Fruit fly (Drosophila melanogaster) whole organism, embryonic: ENCODE data around the gene Dmtn.

Experiments used
- B-H1 ChIP-seq: fragments of 200-800 bp; sonication (Bioruptor generic); IDR thresholded peaks from 3 replicates; pipeline ENCODE4 v1.3.6; 2022; ENCODE audit warnings: missing biosample characterization, missing genetic modification characterization
- CG10366 ChIP-seq: fragments of 200-800 bp; sonication (Bioruptor generic); IDR thresholded peaks from 2 replicates; pipeline ENCODE4 v1.3.6; 2022; ENCODE audit warnings: missing biosample characterization, missing genetic modification characterization
- CG10979 ChIP-seq: fragments of 200-800 bp; sonication (Bioruptor generic); optimal IDR thresholded peaks from 2 replicates; lab custom pipeline; 2018; ENCODE audit warnings: missing biosample characterization, mild to moderate bottlenecking, missing genetic modification characterization, moderate library complexity
- CG11504 ChIP-seq: fragments of 200-800 bp; sonication (Bioruptor generic); optimal IDR thresholded peaks from 3 replicates; lab custom pipeline; 2019; ENCODE audit warnings: missing biosample characterization, mild to moderate bottlenecking, missing genetic modification characterization, moderate library complexity
- CG12071 ChIP-seq: fragments of 200-800 bp; sonication (Bioruptor generic); optimal IDR thresholded peaks from 3 replicates; lab custom pipeline; 2018; ENCODE audit warnings: missing biosample characterization, mild to moderate bottlenecking, missing genetic modification characterization
- CG12236 ChIP-seq: fragments of 200-800 bp; sonication (Bioruptor generic); optimal IDR thresholded peaks from 2 replicates; lab custom pipeline; 2016; ENCODE audit warnings: missing biosample characterization, missing genetic modification characterization
- CG13624 ChIP-seq: fragments of 200-800 bp; sonication (Bioruptor generic); optimal IDR thresholded peaks from 2 replicates; lab custom pipeline; 2016; ENCODE audit warnings: missing biosample characterization, missing genetic modification characterization
- CG14860 ChIP-seq: fragments of 200-800 bp; sonication (Bioruptor generic); IDR thresholded peaks from 3 replicates; pipeline ENCODE4 v1.3.6; 2022; ENCODE audit warnings: missing biosample characterization, missing genetic modification characterization; ENCODE audit not compliant: partially characterized antibody
- CG16779 ChIP-seq: fragments of 200-800 bp; sonication (Bioruptor generic); IDR thresholded peaks from 2 replicates; pipeline ENCODE4 v1.3.6; 2022; ENCODE audit warnings: missing biosample characterization, missing genetic modification characterization
- CG16863 ChIP-seq: fragments of 200-800 bp; sonication (Bioruptor generic); optimal IDR thresholded peaks from 3 replicates; lab custom pipeline; 2016; ENCODE audit warnings: missing biosample characterization, missing genetic modification characterization
- CG30020 ChIP-seq: fragments of 200-800 bp; optimal IDR thresholded peaks from 2 replicates; lab custom pipeline; 2019; ENCODE audit warnings: missing biosample characterization, mild to moderate bottlenecking, missing genetic modification characterization, moderate library complexity
- CG3847 ChIP-seq: fragments of 200-800 bp; sonication (Bioruptor generic); IDR thresholded peaks from 2 replicates; pipeline ENCODE4 v1.3.6; 2022; ENCODE audit warnings: missing biosample characterization, missing genetic modification characterization
- CG4854 ChIP-seq: fragments of 200-800 bp; sonication (Bioruptor generic); optimal IDR thresholded peaks from 2 replicates; lab custom pipeline; 2016; ENCODE audit warnings: missing biosample characterization, missing genetic modification characterization, inconsistent platforms
- CG6654 ChIP-seq: fragments of 200-800 bp; sonication (Bioruptor generic); optimal IDR thresholded peaks from 2 replicates; lab custom pipeline; 2017; ENCODE audit warnings: missing biosample characterization, mild to moderate bottlenecking, missing genetic modification characterization
- CG6813 ChIP-seq: fragments of 200-800 bp; sonication (Bioruptor generic); optimal IDR thresholded peaks from 2 replicates; lab custom pipeline; 2017; ENCODE audit warnings: missing biosample characterization, missing genetic modification characterization, mild to moderate bottlenecking, moderate library complexity, missing genetic modification reagents
- CG7271 ChIP-seq: fragments of 200-800 bp; sonication (Bioruptor generic); optimal IDR thresholded peaks from 2 replicates; lab custom pipeline; 2018; ENCODE audit warnings: missing biosample characterization, mild to moderate bottlenecking, missing genetic modification characterization, moderate library complexity
- CG7745 ChIP-seq: fragments of 200-800 bp; sonication (Bioruptor generic); optimal IDR thresholded peaks from 2 replicates; lab custom pipeline; 2018; ENCODE audit warnings: missing biosample characterization, mild to moderate bottlenecking, missing genetic modification characterization, moderate library complexity
- CG8388 ChIP-seq: fragments of 200-800 bp; sonication (Bioruptor generic); optimal IDR thresholded peaks from 2 replicates; lab custom pipeline; 2019; ENCODE audit warnings: missing biosample characterization, mild to moderate bottlenecking, missing genetic modification characterization, moderate library complexity
- CG8944 ChIP-seq: fragments of 200-800 bp; sonication (Bioruptor generic); optimal IDR thresholded peaks from 3 replicates; lab custom pipeline; 2016; ENCODE audit warnings: missing biosample characterization, missing genetic modification characterization
- CG9797 ChIP-seq: fragments of 200-800 bp; sonication (Bioruptor generic); optimal IDR thresholded peaks from 3 replicates; lab custom pipeline; 2018; ENCODE audit warnings: missing biosample characterization, mild to moderate bottlenecking, missing genetic modification characterization
- CkIIα-i1 ChIP-seq: fragments of 200-800 bp; sonication (Bioruptor generic); IDR thresholded peaks from 2 replicates; pipeline ENCODE4 v1.3.6; 2022; ENCODE audit warnings: missing biosample characterization, missing genetic modification characterization
- CrebB ChIP-seq: fragments of 200-800 bp; sonication (Bioruptor generic); optimal IDR thresholded peaks from 3 replicates; lab custom pipeline; 2018; ENCODE audit warnings: missing biosample characterization, mild to moderate bottlenecking, missing genetic modification characterization
- Doc2 ChIP-seq: fragments of 200-800 bp; sonication (Bioruptor generic); IDR thresholded peaks from 2 replicates; pipeline ENCODE4 v1.3.6; 2022; ENCODE audit warnings: missing biosample characterization, missing genetic modification characterization
- Fer2 ChIP-seq: fragments of 200-800 bp; sonication (Bioruptor generic); optimal IDR thresholded peaks from 2 replicates; lab custom pipeline; 2018; ENCODE audit warnings: missing biosample characterization, mild to moderate bottlenecking, missing genetic modification characterization, moderate library complexity
- MBD-R2 ChIP-seq: fragments of 200-800 bp; sonication (Bioruptor generic); IDR thresholded peaks from 2 replicates; pipeline ENCODE4 v1.3.6; 2022; ENCODE audit warnings: missing biosample characterization, missing genetic modification characterization
- Neu2 ChIP-seq: fragments of 200-800 bp; sonication (Bioruptor generic); optimal IDR thresholded peaks from 3 replicates; lab custom pipeline; 2016; ENCODE audit warnings: missing biosample characterization, missing genetic modification characterization, borderline replicate concordance
- Ravus ChIP-seq: fragments of 200-800 bp; sonication (Bioruptor generic); IDR thresholded peaks from 2 replicates; pipeline ENCODE4 v1.3.6; 2022; ENCODE audit warnings: missing biosample characterization, missing genetic modification characterization
- Sin3A ChIP-seq: fragments of >200 bp; optimal IDR thresholded peaks from 2 replicates; lab custom pipeline; 2018
- Taf1 ChIP-seq: fragments of 200-800 bp; sonication (Bioruptor generic); IDR thresholded peaks from 2 replicates; pipeline ENCODE4 v1.3.6; 2022; ENCODE audit warnings: missing biosample characterization, missing genetic modification characterization
- az2 ChIP-seq: fragments of 200-800 bp; sonication (Bioruptor generic); optimal IDR thresholded peaks from 3 replicates; lab custom pipeline; 2016; ENCODE audit warnings: missing biosample characterization, missing genetic modification characterization
- bcd ChIP-seq: fragments of 200-800 bp; sonication (Bioruptor generic); optimal IDR thresholded peaks from 2 replicates; lab custom pipeline; 2017; ENCODE audit warnings: missing biosample characterization, mild to moderate bottlenecking, missing genetic modification characterization
- dmrt11E ChIP-seq: fragments of 200-800 bp; sonication (Bioruptor generic); optimal IDR thresholded peaks from 3 replicates; lab custom pipeline; 2018; ENCODE audit warnings: missing biosample characterization, mild to moderate bottlenecking, missing genetic modification characterization, moderate library complexity
- exex ChIP-seq: fragments of 200-800 bp; sonication (Bioruptor generic); optimal IDR thresholded peaks from 4 replicates; lab custom pipeline; 2018; ENCODE audit warnings: missing biosample characterization, mild to moderate bottlenecking, missing genetic modification characterization, moderate library complexity
- fd102C ChIP-seq: fragments of 200-800 bp; sonication (Bioruptor generic); optimal IDR thresholded peaks from 2 replicates; lab custom pipeline; 2018; ENCODE audit warnings: missing biosample characterization, mild to moderate bottlenecking, missing genetic modification characterization, moderate library complexity
- fd96Cb ChIP-seq: fragments of 200-800 bp; sonication (Bioruptor generic); optimal IDR thresholded peaks from 2 replicates; lab custom pipeline; 2018; ENCODE audit warnings: missing biosample characterization, mild to moderate bottlenecking, missing genetic modification characterization, moderate library complexity
- knrl ChIP-seq: fragments of 200-800 bp; sonication (Bioruptor generic); IDR thresholded peaks from 3 replicates; pipeline ENCODE4 v1.3.6; 2022; ENCODE audit warnings: missing biosample characterization, missing genetic modification characterization; ENCODE audit not compliant: partially characterized antibody
- lilli ChIP-seq: fragments of 200-800 bp; sonication (Bioruptor generic); optimal IDR thresholded peaks from 3 replicates; lab custom pipeline; 2016; ENCODE audit warnings: missing biosample characterization, missing genetic modification characterization
- nerfin-2 ChIP-seq: fragments of 200-800 bp; sonication (Bioruptor generic); IDR thresholded peaks from 2 replicates; pipeline ENCODE4 v1.3.6; 2022; ENCODE audit warnings: missing biosample characterization, missing genetic modification characterization; ENCODE audit not compliant: partially characterized antibody
- nmo ChIP-seq: fragments of 200-800 bp; sonication (Bioruptor generic); optimal IDR thresholded peaks from 2 replicates; lab custom pipeline; 2018; ENCODE audit warnings: missing biosample characterization, mild to moderate bottlenecking, missing genetic modification characterization, moderate library complexity
- otp ChIP-seq: fragments of 200-800 bp; sonication (Bioruptor generic); IDR thresholded peaks from 3 replicates; pipeline ENCODE4, ENCODE4 v1.3.6; 2022; ENCODE audit warnings: missing biosample characterization, missing genetic modification characterization
- pan ChIP-seq, 4 experiments: fragments of >200 bp in 3 of 4; fragments of 200-800 bp in 1 of 4; sonication (Bioruptor generic) in 1 of 4; optimal IDR thresholded peaks in 3 of 4; IDR thresholded peaks in 1 of 4; 2 replicates each; pipeline versions ENCODE4 v1.3.6 to Lab custom; 2017 to 2022; ENCODE audit warnings: missing biosample characterization in 2 of 4, missing genetic modification characterization in 2 of 4, mixed read lengths in 1 of 4
- pho ChIP-seq: fragments of 200-800 bp; sonication (Bioruptor generic); optimal IDR thresholded peaks from 2 replicates; lab custom pipeline; 2016; ENCODE audit warnings: missing biosample characterization, missing genetic modification characterization
- salm ChIP-seq: fragments of 200-800 bp; sonication (Bioruptor generic); optimal IDR thresholded peaks from 2 replicates; lab custom pipeline; 2018; ENCODE audit warnings: missing biosample characterization, mild to moderate bottlenecking, missing genetic modification characterization
- seq ChIP-seq: fragments of 200-800 bp; sonication (Bioruptor generic); IDR thresholded peaks from 2 replicates; pipeline ENCODE4 v1.3.6; 2022; ENCODE audit warnings: missing biosample characterization, missing genetic modification characterization
- sima ChIP-seq: fragments of 200-800 bp; sonication (Bioruptor generic); optimal IDR thresholded peaks from 2 replicates; lab custom pipeline; 2016; ENCODE audit warnings: missing biosample characterization, missing genetic modification characterization
- sqz ChIP-seq: fragments of 200-800 bp; sonication (Bioruptor generic); optimal IDR thresholded peaks from 3 replicates; lab custom pipeline; 2018; ENCODE audit warnings: missing biosample characterization, mild to moderate bottlenecking, missing genetic modification characterization
- stwl ChIP-seq: fragments of 200-800 bp; sonication (Bioruptor generic); optimal IDR thresholded peaks from 3 replicates; lab custom pipeline; 2018; ENCODE audit warnings: missing biosample characterization, mild to moderate bottlenecking, missing genetic modification characterization, moderate library complexity
- trem ChIP-seq: fragments of 200-800 bp; optimal IDR thresholded peaks from 3 replicates; lab custom pipeline; 2019; ENCODE audit warnings: missing biosample characterization, mild to moderate bottlenecking, missing genetic modification characterization, moderate library complexity
- unc-4 ChIP-seq: fragments of 200-800 bp; sonication (Bioruptor generic); IDR thresholded peaks from 2 replicates; pipeline ENCODE4 v1.3.6; 2022; ENCODE audit warnings: missing biosample characterization, missing genetic modification characterization; ENCODE audit not compliant: partially characterized antibody
- zen ChIP-seq: fragments of 200-800 bp; sonication (Bioruptor generic); optimal IDR thresholded peaks from 3 replicates; lab custom pipeline; 2018; ENCODE audit warnings: missing biosample characterization, mild to moderate bottlenecking, missing genetic modification characterization, moderate library complexity

The Dmtn gene

dm6 chr3R:6406566-6407098 is 937 bp upstream of the Dmtn start, which contains the start of gene gpp (continued):
- TF ChIP-seq bcd (GFP tag; lab: Kevin White, UChicago) = no peak
- no peak for TF ChIP-seq fd102C
- TF ChIP-seq CG3847 (GFP tag; lab: Robert Waterston, UW) = no peak
- TF ChIP-seq CrebB (tag; lab: Kevin White, UChicago) = no peak
- no peak for TF ChIP-seq MBD-R2
- no peak for TF ChIP-seq lilli
- peak; percentile 33 for TF ChIP-seq Sin3A (lab: Kevin White, UChicago)
- no peak for TF ChIP-seq pan (optimal IDR thresholded peaks at IDR 0.05; lab: Kevin White, UChicago)
- TF ChIP-seq pan (GFP tag; optimal IDR thresholded peaks at IDR 0.05 in 1 of 2, IDR thresholded peaks at IDR 0.05 in 1 of 2) = no peak
- no peak for TF ChIP-seq Taf1 (GFP tag; lab: Robert Waterston, UW)
- no peak for TF ChIP-seq unc-4 (GFP tag; lab: Robert Waterston, UW)
- TF ChIP-seq CG8388 (GFP tag; lab: Kevin White, UChicago) = no peak
- no peak for TF ChIP-seq CG8944 (GFP tag; lab: Kevin White, UChicago)
- peak; percentile 31 for TF ChIP-seq nmo (GFP tag; lab: Kevin White, UChicago)
- no peak for TF ChIP-seq Neu2 (GFP tag; lab: Kevin White, UChicago)
- no peak for TF ChIP-seq stwl (tag; lab: Kevin White, UChicago)
- no peak for TF ChIP-seq sima
- no peak for TF ChIP-seq pho (GFP tag; lab: Kevin White, UChicago)
- no peak for TF ChIP-seq CG13624 (GFP tag; lab: Kevin White, UChicago)
- peak; percentile 0 for TF ChIP-seq CG30020 (tag; lab: Kevin White, UChicago)
- no peak for TF ChIP-seq CG16779
- TF ChIP-seq CG10979 (tag; lab: Kevin White, UChicago) = no peak
- no peak for TF ChIP-seq CG6654 (GFP tag; lab: Kevin White, UChicago)
- peak; percentile 0 for TF ChIP-seq CG11504 (tag; lab: Kevin White, UChicago)
- TF ChIP-seq nerfin-2 (GFP tag; lab: Robert Waterston, UW) = no peak
- TF ChIP-seq dmrt11E = no peak
- no peak for TF ChIP-seq Doc2 (GFP tag; lab: Robert Waterston, UW)
- TF ChIP-seq CG10366 (GFP tag; lab: Robert Waterston, UW) = no peak
- TF ChIP-seq zen (tag; lab: Kevin White, UChicago) = peak; percentile 26
- peak; percentile 14 for TF ChIP-seq CG12071
- TF ChIP-seq seq (GFP tag; lab: Robert Waterston, UW) = no peak
- TF ChIP-seq trem (tag; lab: Kevin White, UChicago) = peak; percentile 62
- no peak for TF ChIP-seq sqz (GFP tag; lab: Kevin White, UChicago)
- peak; percentile 23 for TF ChIP-seq CG9797 (GFP tag; lab: Kevin White, UChicago)
- no peak for TF ChIP-seq CG16863 (GFP tag; lab: Kevin White, UChicago)
- no peak for TF ChIP-seq B-H1 (GFP tag; lab: Robert Waterston, UW)
- TF ChIP-seq exex (tag; lab: Kevin White, UChicago) = no peak
- no peak for TF ChIP-seq Fer2 (tag; lab: Kevin White, UChicago)
- TF ChIP-seq CG14860 (GFP tag; lab: Robert Waterston, UW) = no peak
- TF ChIP-seq CG6813 = no peak
- no peak for TF ChIP-seq salm (tag; lab: Kevin White, UChicago)
- TF ChIP-seq Ravus = no peak
- TF ChIP-seq knrl (GFP tag; lab: Robert Waterston, UW) = no peak
- TF ChIP-seq CG12236 (GFP tag; lab: Kevin White, UChicago) = no peak
- peak; percentile 5 for TF ChIP-seq CG7745 (tag; lab: Kevin White, UChicago)
- no peak for TF ChIP-seq CG7271 (tag; lab: Kevin White, UChicago)
- no peak for TF ChIP-seq az2
- TF ChIP-seq CG4854 (GFP tag; lab: Kevin White, UChicago) = no peak
- TF ChIP-seq otp (GFP tag; lab: Robert Waterston, UW) = no peak
- TF ChIP-seq fd96Cb (tag; lab: Kevin White, UChicago) = no peak
- TF ChIP-seq CkIIα-i1 = no peak
